Fruit fly (Drosophila melanogaster): Measurements from ENCODE around the gene Npc2a.

dm6 chr2L:1992060-1992459 lies 4.0 kb downstream of the Npc2a start, which contains the start of gene Obp22a:
- TF ChIP-seq ovo (GFP tag; optimal IDR thresholded peaks at IDR 0.05) (no peak), Crg-1 (GFP tag; optimal IDR thresholded peaks at IDR 0.05) (no peak), cnc (optimal IDR thresholded peaks at IDR 0.05) (no peak), tj (GFP tag; optimal IDR thresholded peaks at IDR 0.05) (no peak)
